Fruit fly (Drosophila melanogaster): ENCODE results near the gene wake.

The wake gene

DNA sequence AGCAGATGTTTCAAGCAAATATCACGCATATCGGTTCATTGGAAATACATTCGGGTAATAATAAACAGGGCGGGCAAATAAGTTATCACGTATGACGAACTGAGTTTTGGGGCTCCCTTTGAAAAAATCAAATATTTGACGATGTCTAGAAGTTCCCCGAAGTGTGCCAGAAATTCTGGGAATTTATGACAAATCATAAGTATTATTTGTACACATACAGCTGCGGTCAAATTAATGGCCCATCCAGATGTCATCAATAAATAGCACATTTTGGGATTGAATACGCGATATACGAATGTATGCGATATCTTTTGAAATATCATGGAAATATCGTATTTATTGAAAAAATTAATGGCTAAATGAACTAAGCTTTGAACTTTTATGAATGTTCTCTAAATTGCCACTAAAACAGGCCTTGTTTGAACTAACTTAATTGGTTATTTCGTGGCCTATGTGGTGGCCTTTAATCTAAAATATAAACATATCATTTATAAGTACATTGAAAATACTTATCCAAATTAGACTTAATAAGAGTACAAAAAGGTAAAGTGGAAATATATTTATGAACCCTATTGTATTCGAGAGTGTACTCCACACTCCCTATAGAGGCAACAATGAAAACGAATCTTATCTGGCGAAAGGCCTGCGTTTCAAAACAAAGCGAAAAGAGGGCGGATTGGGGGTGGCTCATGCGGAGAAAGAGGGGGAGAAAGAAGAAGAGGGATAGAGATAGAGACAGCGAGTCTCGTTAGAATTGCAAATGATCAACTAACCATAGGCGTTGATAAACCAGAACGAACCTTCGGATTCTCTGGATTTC lies 13.9 kb upstream of the wake start (continued):
- TF ChIP-seq CG1529 (GFP tag; optimal IDR thresholded peaks at IDR 0.05) (peak; percentile 40), CG10267 (tag; optimal IDR thresholded peaks at IDR 0.05) (peak; percentile 57), Mad (GFP tag; optimal IDR thresholded peaks at IDR 0.05) (no peak), B-H2 (GFP tag; optimal IDR thresholded peaks at IDR 0.05) (no peak), ssp (GFP tag; IDR thresholded peaks at IDR 0.05) (no peak), nom (GFP tag; optimal IDR thresholded peaks at IDR 0.05) (no peak), Side (GFP tag; optimal IDR thresholded peaks at IDR 0.05) (no peak), CG32772 (GFP tag; IDR thresholded peaks at IDR 0.05) (no peak), tap (tag; optimal IDR thresholded peaks at IDR 0.05) (no peak), CG3838 (GFP tag; optimal IDR thresholded peaks at IDR 0.05) (no peak), Kr (GFP tag; optimal IDR thresholded peaks at IDR 0.05) (no peak), Asciz (GFP tag; optimal IDR thresholded peaks at IDR 0.05) (peak; percentile 50), Opbp (GFP tag; IDR thresholded peaks at IDR 0.05; ENCODE audit: partially characterized antibody) (no peak), CG7357 (GFP tag; IDR thresholded peaks at IDR 0.05) (no peak), otp (GFP tag; IDR thresholded peaks at IDR 0.05) (0 out of 3 replicates have a peak, but pooled peaks have one; percentile 16), Dref (GFP tag; IDR thresholded peaks at IDR 0.05) (no peak), ac (GFP tag; optimal IDR thresholded peaks at IDR 0.05) (no peak), E2f2 (GFP tag; IDR thresholded peaks at IDR 0.05) (no peak), odd (GFP tag; optimal IDR thresholded peaks at IDR 0.05) (peak; percentile 9), CG10565 (GFP tag; optimal IDR thresholded peaks at IDR 0.05) (no peak), z (GFP tag; IDR thresholded peaks at IDR 0.05) (no peak), Atf3 (GFP tag; optimal IDR thresholded peaks at IDR 0.05) (no peak), ci (GFP tag; IDR thresholded peaks at IDR 0.05) (no peak), CG13296 (GFP tag; optimal IDR thresholded peaks at IDR 0.05) (no peak), D (optimal IDR thresholded peaks at IDR 0.05) (no peak), D (GFP tag; optimal IDR thresholded peaks at IDR 0.05) (peak; percentile 76), Hr78 (GFP tag; optimal IDR thresholded peaks at IDR 0.05) (peak in 1 of 2 experiments; percentile 11), Fer3 (tag; optimal IDR thresholded peaks at IDR 0.05) (no peak), unpg (GFP tag; optimal IDR thresholded peaks at IDR 0.05) (peak; percentile 30), CG12236 (GFP tag; optimal IDR thresholded peaks at IDR 0.05) (no peak), cato (GFP tag; optimal IDR thresholded peaks at IDR 0.05; ENCODE audit: borderline replicate concordance) (peak; percentile 30), luna (GFP tag; optimal IDR thresholded peaks at IDR 0.05) (no peak), ewg (GFP tag; optimal IDR thresholded peaks at IDR 0.05) (peak; percentile 8), CG7839 (tag; optimal IDR thresholded peaks at IDR 0.05) (peak; percentile 65), sd (tag; optimal IDR thresholded peaks at IDR 0.05) (peak; percentile 63), CG17328 (GFP tag; IDR thresholded peaks at IDR 0.05) (no peak), CHES-1-like (GFP tag; optimal IDR thresholded peaks at IDR 0.05) (no peak), CG10321 (GFP tag; IDR thresholded peaks at IDR 0.05) (no peak), pros (GFP tag; optimal IDR thresholded peaks at IDR 0.05) (no peak), org-1 (GFP tag; optimal IDR thresholded peaks at IDR 0.05) (peak; percentile 2), Sin3A (optimal IDR thresholded peaks at IDR 0.05) (no peak), CG12155 (GFP tag; optimal IDR thresholded peaks at IDR 0.05) (no peak), chm (GFP tag; IDR thresholded peaks at IDR 0.05) (no peak), MESR4 (GFP tag; optimal IDR thresholded peaks at IDR 0.05) (no peak), CG31388 (GFP tag; optimal IDR thresholded peaks at IDR 0.05) (no peak), lab (GFP tag; optimal IDR thresholded peaks at IDR 0.05) (peak; percentile 11), schlank (tag; optimal IDR thresholded peaks at IDR 0.05) (no peak), C15 (GFP tag; IDR thresholded peaks at IDR 0.05) (no peak), run (tag; optimal IDR thresholded peaks at IDR 0.05) (no peak), Lpt (GFP tag; optimal IDR thresholded peaks at IDR 0.05) (no peak)
